Fruit fly (Drosophila melanogaster): Measurements from ENCODE around the gene gdl-ORF39.
A peak's percentile ranks its signal among the peaks of the same experiment; 100 is the strongest.

The gdl-ORF39 gene

DNA sequence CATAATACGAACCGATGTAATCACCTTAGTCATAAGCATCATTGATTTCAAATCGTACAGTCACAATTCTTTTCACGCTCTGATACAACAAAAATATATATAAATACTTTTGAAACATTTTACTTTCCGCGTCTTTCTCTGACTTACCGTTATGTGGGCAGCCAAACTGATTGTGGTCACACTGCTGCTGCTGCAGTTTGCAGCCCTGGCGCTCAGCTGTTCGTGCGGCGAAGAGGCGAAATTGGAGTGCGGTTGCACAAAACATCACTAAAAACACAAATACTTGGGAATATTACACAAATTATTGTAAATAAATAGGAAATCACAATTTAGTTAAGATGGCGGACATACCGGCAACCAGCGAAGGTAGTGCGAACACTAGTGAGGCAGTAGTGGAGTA lies at the start of gene gdl-ORF39, which contains the start of gene gdl:
Gene gdl-ORF39, plus strand, starts transcription at position 48 of the 400 bp plus-strand sequence.
Gene gdl, plus strand, starts transcription at position 48 of the 400 bp plus-strand sequence.
- TF ChIP-seq lbe (GFP tag; optimal IDR thresholded peaks at IDR 0.05) (no peak), gfzf (GFP tag; optimal IDR thresholded peaks at IDR 0.05) (peak; percentile 43), Pdp1 (GFP tag; optimal IDR thresholded peaks at IDR 0.05) (peak in 1 of 2 experiments; percentile 63), CG17186 (GFP tag; optimal IDR thresholded peaks at IDR 0.05) (peak; percentile 22), CG12071 (GFP tag; optimal IDR thresholded peaks at IDR 0.05) (no peak), oc (tag; optimal IDR thresholded peaks at IDR 0.05) (no peak), nmo (GFP tag; optimal IDR thresholded peaks at IDR 0.05) (peak; percentile 13), luna (GFP tag; optimal IDR thresholded peaks at IDR 0.05) (no peak), CG1603 (tag; optimal IDR thresholded peaks at IDR 0.05) (peak; percentile 51), pzg (GFP tag; optimal IDR thresholded peaks at IDR 0.05) (peak; percentile 86), CG7928 (GFP tag; optimal IDR thresholded peaks at IDR 0.05) (peak; percentile 94), phol (tag; optimal IDR thresholded peaks at IDR 0.05) (peak; percentile 11), tin (GFP tag; optimal IDR thresholded peaks at IDR 0.05) (no peak), cad (GFP tag; optimal IDR thresholded peaks at IDR 0.05) (no peak), dpn (GFP tag; optimal IDR thresholded peaks at IDR 0.05) (no peak), Deaf1 (tag; optimal IDR thresholded peaks at IDR 0.05) (no peak), CoRest (tag; optimal IDR thresholded peaks at IDR 0.05) (no peak), Dll (GFP tag; IDR thresholded peaks at IDR 0.05; ENCODE audit: partially characterized antibody) (0 out of 4 replicates have a peak, but pooled peaks have one; percentile 31), CG1602 (GFP tag; optimal IDR thresholded peaks at IDR 0.05) (no peak), CG13894 (tag; optimal IDR thresholded peaks at IDR 0.05) (no peak), gt (GFP tag; IDR thresholded peaks at IDR 0.05) (no peak), CG32532 (GFP tag; IDR thresholded peaks at IDR 0.05) (no peak), CG15514 (GFP tag; optimal IDR thresholded peaks at IDR 0.05) (peak; percentile 65), CG10267 (tag; optimal IDR thresholded peaks at IDR 0.05) (peak; percentile 13), CG13287 (GFP tag; IDR thresholded peaks at IDR 0.05; ENCODE audit: partially characterized antibody) (peak; percentile 62), trem (tag; optimal IDR thresholded peaks at IDR 0.05) (peak; percentile 36), CG15601 (tag; optimal IDR thresholded peaks at IDR 0.05) (peak; percentile 6), Dp (GFP tag; optimal IDR thresholded peaks at IDR 0.05) (peak; percentile 96), bbx (GFP tag; IDR thresholded peaks at IDR 0.05; ENCODE audit: partially characterized antibody) (peak; percentile 43; the same call in 1 of the 2 replicates), crp (GFP tag; optimal IDR thresholded peaks at IDR 0.05) (peak; percentile 83 to 98), Sry-δ (GFP tag; optimal IDR thresholded peaks at IDR 0.05) (peak; percentile 22), stwl (tag; optimal IDR thresholded peaks at IDR 0.05) (peak; percentile 71), YL-1 (GFP tag; optimal IDR thresholded peaks at IDR 0.05) (peak; percentile 11), HLHmδ (GFP tag; optimal IDR thresholded peaks at IDR 0.05) (peak; percentile 21), CG17829 (tag; optimal IDR thresholded peaks at IDR 0.05) (peak; percentile 32), E2f2 (GFP tag; IDR thresholded peaks at IDR 0.05) (peak; percentile 98), Opbp (GFP tag; IDR thresholded peaks at IDR 0.05; ENCODE audit: partially characterized antibody) (peak; percentile 46; the same call in 2 of the 3 replicates), pho (GFP tag; optimal IDR thresholded peaks at IDR 0.05) (no peak), Hand (GFP tag; optimal IDR thresholded peaks at IDR 0.05) (no peak), CG12659 (GFP tag; optimal IDR thresholded peaks at IDR 0.05) (peak; percentile 12), CG2116 (GFP tag; optimal IDR thresholded peaks at IDR 0.05) (peak; percentile 50), CG7987 (GFP tag; optimal IDR thresholded peaks at IDR 0.05) (no peak), CG17568 (GFP tag; optimal IDR thresholded peaks at IDR 0.05) (no peak), MBD-R2 (GFP tag; IDR thresholded peaks at IDR 0.05) (peak; percentile 78), CG2712 (tag; optimal IDR thresholded peaks at IDR 0.05) (peak; percentile 6), CG8290 (GFP tag; optimal IDR thresholded peaks at IDR 0.05) (no peak), CG8290 (tag; optimal IDR thresholded peaks at IDR 0.05) (peak in 1 of 2 experiments; percentile 8), CG34224 (GFP tag; IDR thresholded peaks at IDR 0.05; ENCODE audit: partially characterized antibody) (peak; percentile 44; the same call in 2 of the 3 replicates), unc-4 (GFP tag; IDR thresholded peaks at IDR 0.05; ENCODE audit: partially characterized antibody) (peak; percentile 32; the same call in 1 of the 2 replicates)

Data from whole organism, embryonic.